Worm (Caenorhabditis elegans) whole organism, L3 larva: ENCODE results near the gene C01B10.44.
A peak's percentile ranks its signal among the peaks of the same experiment; 100 is the strongest.

Experiments
- R02D3.7 ChIP-seq: fragments of 150-350 bp; optimal IDR thresholded peaks from 2 replicates; lab custom pipeline; 2014; ENCODE audit warnings: missing biosample characterization, missing genetic modification characterization
- aly-2 ChIP-seq: fragments of 150-350 bp; optimal IDR thresholded peaks from 2 replicates; lab custom pipeline; 2014; ENCODE audit warnings: missing biosample characterization, missing genetic modification characterization
- ama-1 ChIP-seq: fragments of 150-350 bp; optimal IDR thresholded peaks from 2 replicates; lab custom pipeline; 2018
- ceh-16 ChIP-seq: sonication (generic microtip); optimal IDR thresholded peaks from 2 replicates; lab custom pipeline; 2017; ENCODE audit warnings: missing biosample characterization, missing genetic modification characterization
- ceh-9 ChIP-seq: sonication (generic microtip); optimal IDR thresholded peaks from 2 replicates; lab custom pipeline; 2018; ENCODE audit warnings: missing biosample characterization, missing genetic modification characterization
- egl-27 ChIP-seq: sonication (generic microtip); optimal IDR thresholded peaks from 4 replicates; lab custom pipeline; 2017; ENCODE audit warnings: missing biosample characterization, missing genetic modification reagents, missing genetic modification characterization
- egl-5 ChIP-seq: fragments of 150-350 bp; optimal IDR thresholded peaks from 2 replicates; lab custom pipeline; 2017; ENCODE audit warnings: missing biosample characterization, missing genetic modification reagents, missing genetic modification characterization, inconsistent platforms
- elt-2 ChIP-seq: sonication (generic microtip); optimal IDR thresholded peaks from 2 replicates; lab custom pipeline; 2016; ENCODE audit warnings: missing genetic modification reagents, mild to moderate bottlenecking, missing genetic modification characterization, missing compliant biosample characterization
- fkh-10 ChIP-seq: sonication (generic microtip); optimal IDR thresholded peaks from 2 replicates; lab custom pipeline; 2017; ENCODE audit warnings: missing biosample characterization, missing genetic modification reagents, missing genetic modification characterization
- fkh-2 ChIP-seq: fragments of 150-350 bp; optimal IDR thresholded peaks from 2 replicates; lab custom pipeline; 2014; ENCODE audit warnings: missing biosample characterization, missing genetic modification reagents, missing genetic modification characterization
- fos-1 ChIP-seq: fragments of 150-350 bp; optimal IDR thresholded peaks from 2 replicates; lab custom pipeline; 2014; ENCODE audit warnings: missing biosample characterization, missing genetic modification characterization
- hmg-11 ChIP-seq: sonication (generic microtip); optimal IDR thresholded peaks from 2 replicates; lab custom pipeline; 2016; ENCODE audit warnings: missing genetic modification characterization, missing compliant biosample characterization
- jun-1 ChIP-seq: fragments of 150-350 bp; optimal IDR thresholded peaks from 2 replicates; lab custom pipeline; 2014; ENCODE audit warnings: missing biosample characterization, missing genetic modification reagents, missing genetic modification characterization
- mdl-1 ChIP-seq: fragments of 150-350 bp; optimal IDR thresholded peaks from 2 replicates; lab custom pipeline; 2014; ENCODE audit warnings: missing biosample characterization, missing genetic modification characterization
- nfya-1 ChIP-seq: sonication (generic microtip); optimal IDR thresholded peaks from 2 replicates; lab custom pipeline; 2017; ENCODE audit warnings: missing genetic modification characterization, mild to moderate bottlenecking, missing compliant biosample characterization, antibody characterized with exemption, moderate library complexity; ENCODE audit not compliant: insufficient read depth
- nhr-11 ChIP-seq: fragments of 150-350 bp; optimal IDR thresholded peaks from 2 replicates; lab custom pipeline; 2014; ENCODE audit warnings: missing biosample characterization, missing genetic modification characterization
- nhr-23 ChIP-seq: fragments of 150-350 bp; optimal IDR thresholded peaks from 2 replicates; lab custom pipeline; 2014; ENCODE audit warnings: missing biosample characterization, missing genetic modification reagents, missing genetic modification characterization
- nhr-237 ChIP-seq: fragments of 150-350 bp; optimal IDR thresholded peaks from 2 replicates; lab custom pipeline; 2014; ENCODE audit warnings: missing biosample characterization, missing genetic modification characterization
- nhr-25 ChIP-seq: sonication (generic microtip); optimal IDR thresholded peaks from 2 replicates; lab custom pipeline; 2017; ENCODE audit warnings: missing biosample characterization, missing genetic modification characterization
- nhr-43 ChIP-seq: sonication (generic microtip); optimal IDR thresholded peaks from 2 replicates; lab custom pipeline; 2016; ENCODE audit warnings: mild to moderate bottlenecking, missing genetic modification characterization, missing compliant biosample characterization; ENCODE audit not compliant: poor library complexity, severe bottlenecking
- nhr-76 ChIP-seq: fragments of 150-350 bp; sonication (generic microtip); optimal IDR thresholded peaks from 5 replicates; lab custom pipeline; 2014; ENCODE audit warnings: missing biosample characterization, missing genetic modification characterization
- nhr-77 ChIP-seq: fragments of 150-350 bp; optimal IDR thresholded peaks from 2 replicates; lab custom pipeline; 2014; ENCODE audit warnings: missing biosample characterization, missing genetic modification characterization
- pha-4 ChIP-seq: fragments of 150-350 bp; optimal IDR thresholded peaks from 2 replicates; lab custom pipeline; 2014; ENCODE audit warnings: missing biosample characterization, missing genetic modification reagents, missing genetic modification characterization
- sea-2 ChIP-seq: fragments of 150-350 bp; sonication (generic microtip); optimal IDR thresholded peaks from 4 replicates; lab custom pipeline; 2014; ENCODE audit warnings: missing biosample characterization, missing genetic modification reagents, missing genetic modification characterization
- skn-1 ChIP-seq: fragments of 150-350 bp; optimal IDR thresholded peaks from 2 replicates; lab custom pipeline; 2014; ENCODE audit warnings: missing biosample characterization, missing genetic modification characterization
- snpc-4 ChIP-seq: fragments of 150-350 bp; optimal IDR thresholded peaks from 2 replicates; lab custom pipeline; 2014; ENCODE audit warnings: missing biosample characterization, missing genetic modification characterization
- tbx-2 ChIP-seq: sonication (generic microtip); optimal IDR thresholded peaks from 2 replicates; lab custom pipeline; 2016; ENCODE audit warnings: mild to moderate bottlenecking, missing genetic modification characterization, missing compliant biosample characterization
- unc-62 ChIP-seq: fragments of 150-350 bp; sonication (generic microtip); optimal IDR thresholded peaks from 4 replicates; lab custom pipeline; 2014; ENCODE audit warnings: missing biosample characterization, missing genetic modification reagents, missing genetic modification characterization
- zag-1 ChIP-seq: fragments of 150-350 bp; optimal IDR thresholded peaks from 2 replicates; lab custom pipeline; 2014; ENCODE audit warnings: missing biosample characterization, missing genetic modification characterization
- ztf-11 ChIP-seq: fragments of 150-350 bp; optimal IDR thresholded peaks from 2 replicates; lab custom pipeline; 2014; ENCODE audit warnings: missing biosample characterization, missing genetic modification characterization
- ztf-4 ChIP-seq: fragments of 150-350 bp; optimal IDR thresholded peaks from 2 replicates; lab custom pipeline; 2014; ENCODE audit warnings: missing biosample characterization, missing genetic modification characterization

Gene C01B10.44

DNA sequence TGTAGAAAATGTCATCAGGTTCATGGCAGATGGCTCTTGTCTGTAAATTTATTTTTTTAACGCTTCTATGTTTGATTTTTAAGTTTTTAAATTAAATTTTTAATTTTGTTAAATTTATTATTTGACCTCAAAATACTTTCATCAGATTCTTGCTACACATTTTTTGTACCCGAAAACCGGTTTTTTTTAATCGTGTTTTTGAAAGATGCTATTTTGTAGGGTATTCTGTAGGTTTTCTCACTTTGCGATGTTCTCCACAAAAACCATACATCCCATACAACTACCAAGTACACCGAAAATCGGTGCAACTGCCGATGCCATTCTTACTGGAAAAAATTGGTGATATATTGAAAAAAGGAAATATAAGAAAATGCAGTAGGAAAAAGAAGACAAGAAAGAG, 17.6 kb upstream of the C01B10.44 start, which contains the start of gene nstp-2:
Gene nstp-2, minus strand, starts transcription at position 326 of the 400 bp plus-strand sequence.
- TF ChIP-seq nhr-23 (no peak), nfya-1 (tag; lab: Kevin White, UChicago) (no peak), R02D3.7 (tag; lab: Kevin White, UChicago) (no peak), nhr-237 (tag; lab: Kevin White, UChicago) (no peak), aly-2 (no peak), ceh-16 (tag; lab: Kevin White, UChicago) (no peak), egl-27 (tag; lab: Kevin White, UChicago) (no peak), pha-4 (tag; lab: Kevin White, UChicago) (no peak), egl-5 (no peak), jun-1 (tag; lab: Kevin White, UChicago) (no peak), elt-2 (tag; lab: Kevin White, UChicago) (no peak), snpc-4 (no peak)

DNA sequence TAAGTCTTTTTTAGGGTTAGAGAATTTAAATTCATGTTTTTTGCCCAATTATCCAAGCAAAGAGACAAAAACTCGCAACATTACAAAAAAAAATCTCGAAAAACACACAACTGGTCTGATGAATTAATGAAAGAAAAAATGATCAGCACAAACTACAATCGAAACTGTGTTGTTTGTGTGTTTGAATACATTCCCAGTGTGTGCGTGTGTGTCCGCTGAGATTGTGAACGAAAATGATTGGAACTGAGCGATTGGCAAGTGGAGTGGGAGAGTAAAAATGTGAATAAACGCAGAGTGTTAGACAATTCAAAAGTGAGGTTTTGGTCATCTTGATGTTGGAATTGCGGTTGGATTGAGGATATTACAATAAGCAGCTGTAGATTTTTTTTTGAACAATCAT, 16.9 kb upstream of the C01B10.44 start:
- no peak for TF ChIP-seq fos-1 (tag; lab: Kevin White, UChicago)
- peak; percentile 38 for TF ChIP-seq pha-4 (tag; lab: Kevin White, UChicago)
- TF ChIP-seq nhr-25 (tag; lab: Kevin White, UChicago): peak; percentile 3
- TF ChIP-seq ama-1 (lab: Kevin White, UChicago): peak; percentile 14
- TF ChIP-seq zag-1 (tag; lab: Kevin White, UChicago): no peak
- no peak for TF ChIP-seq nhr-23
- no peak for TF ChIP-seq ztf-4 (tag; lab: Kevin White, UChicago)
- no peak for TF ChIP-seq skn-1 (tag; lab: Kevin White, UChicago)
- TF ChIP-seq tbx-2 (tag; lab: Kevin White, UChicago): no peak
- no peak for TF ChIP-seq nhr-77 (tag; lab: Kevin White, UChicago)
- no peak for TF ChIP-seq nhr-11 (tag; lab: Kevin White, UChicago)
- no peak for TF ChIP-seq hmg-11 (tag; lab: Kevin White, UChicago)
- TF ChIP-seq mdl-1 (tag; lab: Kevin White, UChicago): no peak
- no peak for TF ChIP-seq sea-2 (GFP tag; lab: Kevin White, UChicago)
- TF ChIP-seq ztf-11 (tag; lab: Kevin White, UChicago): no peak
- no peak for TF ChIP-seq ceh-9 (tag; lab: Kevin White, UChicago)
- TF ChIP-seq fkh-10 (GFP tag; lab: Kevin White, UChicago): no peak

DNA sequence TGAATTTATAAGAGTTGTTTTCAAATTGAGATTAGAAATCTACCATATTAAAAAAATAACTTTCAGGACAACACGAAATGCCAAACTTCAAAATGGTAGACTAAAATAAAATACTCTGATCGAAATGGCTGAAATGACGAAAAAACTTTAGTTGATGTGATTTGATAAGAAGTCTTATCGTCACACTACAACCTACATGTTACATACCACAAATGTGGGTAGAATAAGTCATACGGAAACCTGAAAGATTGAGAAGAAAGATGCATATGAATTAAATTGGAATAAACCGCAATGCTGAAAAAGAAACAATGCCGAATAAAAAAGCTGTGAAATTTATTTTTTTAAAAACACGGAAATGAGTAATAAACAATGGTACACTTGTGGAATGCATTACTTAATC, 16.4 kb upstream of the C01B10.44 start:
- TF ChIP-seq elt-2 (tag; lab: Kevin White, UChicago): peak; percentile 56
- no peak for TF ChIP-seq unc-62 (GFP tag; lab: Kevin White, UChicago)

DNA sequence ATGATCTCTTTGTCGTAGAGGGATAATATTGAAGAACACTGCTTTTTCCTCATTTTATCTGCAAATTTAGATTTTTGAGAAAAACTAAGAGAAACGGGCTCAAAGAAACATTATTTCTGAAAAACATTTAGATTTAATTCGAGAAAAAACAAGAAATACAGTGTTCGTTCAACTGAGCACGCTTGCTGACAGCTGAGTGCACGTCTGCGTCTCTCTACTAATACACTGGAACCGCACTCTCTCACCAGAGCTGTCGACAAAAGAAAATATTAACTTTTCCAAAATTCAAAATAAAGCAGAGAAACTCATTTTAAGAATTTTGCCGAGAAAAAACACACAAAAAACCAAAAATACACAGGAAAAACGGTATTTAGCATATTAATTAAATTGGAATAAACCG, 10.2 kb upstream of the C01B10.44 start, which contains the start of gene drh-1:
Gene drh-1, minus strand, starts transcription at position 58 of the 400 bp plus-strand sequence.
- TF ChIP-seq pha-4 (tag; lab: Kevin White, UChicago) (peak; percentile 63), hmg-11 (tag; lab: Kevin White, UChicago) (peak; percentile 23), elt-2 (tag; lab: Kevin White, UChicago) (peak; percentile 22), nfya-1 (tag; lab: Kevin White, UChicago) (peak; percentile 44), nhr-76 (tag; lab: Kevin White, UChicago) (no peak), ama-1 (lab: Kevin White, UChicago) (peak; percentile 12), ztf-11 (tag; lab: Kevin White, UChicago) (no peak)
- TF ChIP-seq, all 47 proteins: peak for 5

ce11 chrIV:6618607-6619006, 4.9 kb upstream of the C01B10.44 start:
- TF ChIP-seq nfya-1 (tag; lab: Kevin White, UChicago): peak; percentile 8
- TF ChIP-seq pha-4 (tag; lab: Kevin White, UChicago): peak; percentile 19
- TF ChIP-seq fkh-2 (tag; lab: Kevin White, UChicago): no peak
- TF ChIP-seq elt-2 (tag; lab: Kevin White, UChicago): peak; percentile 29
- no peak for TF ChIP-seq ztf-11 (tag; lab: Kevin White, UChicago)
- TF ChIP-seq, all 47 proteins: peak for 3

- TF ChIP-seq ceh-9 (tag; lab: Kevin White, UChicago) (no peak), nhr-43 (no peak)
- TF ChIP-seq, all 47 proteins: peak for 0
Observed at ce11 chrIV:6621252-6621651, 2.2 kb upstream of the C01B10.44 start, which contains the start of gene C01B10.3. C01B10.3 (minus strand) TSS chrIV:6621352.
